Worm (Caenorhabditis elegans): Measurements from ENCODE around the gene B0238.9.

Gene B0238.9

DNA sequence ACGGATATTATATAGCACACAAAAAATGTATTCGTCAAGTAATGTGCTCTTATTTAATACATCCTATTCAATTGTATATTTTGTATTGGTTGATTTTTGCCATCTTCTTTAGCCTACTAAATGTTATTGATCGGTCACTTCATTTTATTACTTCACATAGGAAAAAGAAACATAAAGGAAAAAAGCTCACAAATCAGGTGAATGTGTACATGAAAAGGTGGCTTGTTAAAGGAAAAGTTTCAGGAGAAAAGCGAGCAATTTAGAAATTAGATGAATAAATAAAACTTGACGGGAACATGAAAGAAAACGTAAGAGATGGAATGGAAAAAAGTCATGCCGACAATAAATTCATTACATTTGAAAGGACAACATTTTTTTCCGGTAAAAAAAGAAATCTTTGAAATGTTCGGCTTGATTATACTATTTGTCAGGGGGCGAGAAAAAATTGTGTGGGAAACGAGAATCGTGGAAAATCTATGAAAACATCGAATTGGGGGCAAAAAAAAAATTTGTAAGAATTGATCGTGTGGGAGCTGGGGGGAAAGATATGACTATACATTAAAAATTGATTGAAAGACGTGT, 2.4 kb downstream of the B0238.9 start (continued):
- TF ChIP-seq hsf-1 (GFP tag; IDR thresholded peaks at IDR 0.05) (no peak), cebp-2 (GFP tag; IDR thresholded peaks at IDR 0.05) (no peak), Y56A3A.18 (GFP tag; IDR thresholded peaks at IDR 0.05) (0 out of 2 replicates have a peak, but pooled peaks have one; percentile 12), fkh-3 (tag; optimal IDR thresholded peaks at IDR 0.05) (peak; percentile 46), let-526 (GFP tag; IDR thresholded peaks at IDR 0.05) (no peak), lin-26 (GFP tag; IDR thresholded peaks at IDR 0.05) (no peak), lir-1 (GFP tag; conservative IDR thresholded peaks at IDR 0.05) (no peak), hmg-20 (GFP tag; IDR thresholded peaks at IDR 0.05) (no peak), D2030.7 (GFP tag; IDR thresholded peaks at IDR 0.05) (0 out of 2 replicates have a peak, but pooled peaks have one; percentile 9), dox-1 (GFP tag; IDR thresholded peaks at IDR 0.05) (no peak), ceh-40 (GFP tag; IDR thresholded peaks at IDR 0.05) (no peak), madf-3 (GFP tag; IDR thresholded peaks at IDR 0.05) (no peak), repo-1 (tag; optimal IDR thresholded peaks at IDR 0.05) (peak; percentile 82), rpc-1 (optimal IDR thresholded peaks at IDR 0.05) (no peak), rpc-1 (tag; optimal IDR thresholded peaks at IDR 0.05) (no peak), ceh-100 (GFP tag; IDR thresholded peaks at IDR 0.05) (no peak), ceh-79 (tag; optimal IDR thresholded peaks at IDR 0.05) (peak; percentile 48), zim-3 (tag; optimal IDR thresholded peaks at IDR 0.05) (no peak), B0336.3 (GFP tag; IDR thresholded peaks at IDR 0.05) (0 out of 2 replicates have a peak, but pooled peaks have one; percentile 34), somi-1 (GFP tag; optimal IDR thresholded peaks at IDR 0.05) (no peak), attf-3 (GFP tag; conservative IDR thresholded peaks at IDR 0.05) (no peak), athp-1 (tag; optimal IDR thresholded peaks at IDR 0.05) (peak; percentile 52), madf-10 (tag; optimal IDR thresholded peaks at IDR 0.05) (no peak), B0261.1 (tag; optimal IDR thresholded peaks at IDR 0.05) (no peak), F55B11.4 (tag; optimal IDR thresholded peaks at IDR 0.05; ENCODE audit: borderline replicate concordance, insufficient read depth) (no peak), rec-8 (tag; optimal IDR thresholded peaks at IDR 0.05) (peak in 1 of 2 experiments; percentile 29), ceh-58 (GFP tag; IDR thresholded peaks at IDR 0.05) (no peak), dpl-1 (GFP tag; optimal IDR thresholded peaks at IDR 0.05) (no peak), ztf-28 (GFP tag; IDR thresholded peaks at IDR 0.05) (no peak), hlh-26 (GFP tag; conservative IDR thresholded peaks at IDR 0.05) (no peak), Y67H2A.10 (GFP tag; conservative IDR thresholded peaks at IDR 0.05) (no peak), let-607 (tag; optimal IDR thresholded peaks at IDR 0.05) (no peak), sea-2 (GFP tag; IDR thresholded peaks at IDR 0.05) (no peak), nhr-120 (GFP tag; IDR thresholded peaks at IDR 0.05) (no peak), F39B2.1 (GFP tag; IDR thresholded peaks at IDR 0.05) (no peak), F57A8.1 (GFP tag; optimal IDR thresholded peaks at IDR 0.05) (no peak), egl-44 (GFP tag; IDR thresholded peaks at IDR 0.05) (no peak), snpc-1.3 (tag; optimal IDR thresholded peaks at IDR 0.05; ENCODE audit: insufficient read depth) (peak; percentile 54), ztf-3 (GFP tag; optimal IDR thresholded peaks at IDR 0.05) (no peak), ZK185.1 (tag; optimal IDR thresholded peaks at IDR 0.05; ENCODE audit: poor library complexity, severe bottlenecking) (no peak), F33H1.4 (GFP tag; IDR thresholded peaks at IDR 0.05) (peak; percentile 26), lin-40 (tag; optimal IDR thresholded peaks at IDR 0.05) (no peak), F37B4.10 (GFP tag; IDR thresholded peaks at IDR 0.05) (no peak), lsy-27 (tag; optimal IDR thresholded peaks at IDR 0.05; ENCODE audit: borderline replicate concordance, insufficient read depth) (no peak), nfya-1 (tag; optimal IDR thresholded peaks at IDR 0.05; ENCODE audit: borderline replicate concordance, insufficient read depth) (no peak), snpc-4 (GFP tag; optimal IDR thresholded peaks at IDR 0.05) (no peak), snpc-4 (tag; optimal IDR thresholded peaks at IDR 0.05) (no peak), K12H6.12 (tag; optimal IDR thresholded peaks at IDR 0.05) (no peak)
